Fruit fly (Drosophila melanogaster) whole organism, embryonic: ENCODE measurements around the gene CG10492.
A peak's percentile ranks its signal among the peaks of the same experiment; 100 is the strongest.

Source experiments
- Bgb ChIP-seq: fragments of 200-800 bp; sonication (Bioruptor generic); IDR thresholded peaks from 2 replicates; pipeline ENCODE4 v1.3.6; 2022; ENCODE audit warnings: missing biosample characterization, missing genetic modification characterization; ENCODE audit not compliant: partially characterized antibody
- Blimp-1 ChIP-seq: fragments of 200-800 bp; sonication (Bioruptor generic); optimal IDR thresholded peaks from 3 replicates; lab custom pipeline; 2018; ENCODE audit warnings: missing biosample characterization, missing genetic modification characterization, mild to moderate bottlenecking, moderate library complexity, missing genetic modification reagents
- CG11504 ChIP-seq: fragments of 200-800 bp; sonication (Bioruptor generic); optimal IDR thresholded peaks from 3 replicates; lab custom pipeline; 2019; ENCODE audit warnings: missing biosample characterization, mild to moderate bottlenecking, missing genetic modification characterization, moderate library complexity
- CG12155 ChIP-seq: fragments of 200-800 bp; sonication (Bioruptor generic); optimal IDR thresholded peaks from 3 replicates; lab custom pipeline; 2016; ENCODE audit warnings: missing biosample characterization, missing genetic modification characterization
- CG13287 ChIP-seq: fragments of 200-800 bp; sonication (Bioruptor generic); IDR thresholded peaks from 2 replicates; pipeline ENCODE4 v1.3.6; 2022; ENCODE audit warnings: missing biosample characterization, missing genetic modification characterization; ENCODE audit not compliant: partially characterized antibody
- CG14667 ChIP-seq: fragments of 200-800 bp; sonication (Bioruptor generic); IDR thresholded peaks from 2 replicates; pipeline ENCODE4 v1.3.6; 2022; ENCODE audit warnings: missing biosample characterization, missing genetic modification characterization
- CG2116 ChIP-seq: fragments of 200-800 bp; sonication (Bioruptor generic); optimal IDR thresholded peaks from 3 replicates; lab custom pipeline; 2018; ENCODE audit warnings: missing biosample characterization, mild to moderate bottlenecking, missing genetic modification characterization
- CG30403 ChIP-seq: fragments of 200-800 bp; sonication (Bioruptor generic); optimal IDR thresholded peaks from 3 replicates; lab custom pipeline; 2016; ENCODE audit warnings: missing biosample characterization, missing genetic modification characterization
- CG34224 ChIP-seq: fragments of 200-800 bp; sonication (Bioruptor generic); IDR thresholded peaks from 3 replicates; pipeline ENCODE4 v1.3.6; 2022; ENCODE audit warnings: missing biosample characterization, missing genetic modification characterization; ENCODE audit not compliant: partially characterized antibody
- CG4424 ChIP-seq: fragments of 200-800 bp; sonication (Bioruptor generic); optimal IDR thresholded peaks from 3 replicates; lab custom pipeline; 2016; ENCODE audit warnings: missing biosample characterization, missing genetic modification characterization
- CG4617 ChIP-seq: fragments of 200-800 bp; sonication (Bioruptor generic); optimal IDR thresholded peaks from 3 replicates; lab custom pipeline; 2016; ENCODE audit warnings: missing biosample characterization, missing genetic modification characterization, borderline replicate concordance
- CG4730 ChIP-seq: fragments of 200-800 bp; sonication (Bioruptor generic); IDR thresholded peaks from 2 replicates; pipeline ENCODE4 v1.3.6; 2022; ENCODE audit warnings: missing biosample characterization, missing genetic modification characterization
- CG7372 ChIP-seq: fragments of 200-800 bp; sonication (Bioruptor generic); IDR thresholded peaks from 2 replicates; pipeline ENCODE4 v1.3.6; 2022; ENCODE audit warnings: missing biosample characterization, missing genetic modification characterization
- CG7963 ChIP-seq: fragments of 200-800 bp; sonication (Bioruptor generic); IDR thresholded peaks from 3 replicates; pipeline ENCODE4 v1.3.6; 2022; ENCODE audit warnings: missing biosample characterization, missing genetic modification characterization; ENCODE audit not compliant: partially characterized antibody
- CG7987 ChIP-seq: fragments of 200-800 bp; sonication (Bioruptor generic); optimal IDR thresholded peaks from 2 replicates; lab custom pipeline; 2018; ENCODE audit warnings: missing biosample characterization, mild to moderate bottlenecking, missing genetic modification characterization, moderate library complexity
- Doc3 ChIP-seq: fragments of 200-800 bp; sonication (Bioruptor generic); IDR thresholded peaks from 3 replicates; pipeline ENCODE4 v1.3.6; 2022; ENCODE audit warnings: missing biosample characterization, missing genetic modification characterization; ENCODE audit not compliant: partially characterized antibody
- MBD-R2 ChIP-seq: fragments of 200-800 bp; sonication (Bioruptor generic); IDR thresholded peaks from 2 replicates; pipeline ENCODE4 v1.3.6; 2022; ENCODE audit warnings: missing biosample characterization, missing genetic modification characterization
- MESR4 ChIP-seq: fragments of 200-800 bp; sonication (Bioruptor generic); optimal IDR thresholded peaks from 2 replicates; lab custom pipeline; 2018; ENCODE audit warnings: missing biosample characterization, mild to moderate bottlenecking, missing genetic modification characterization, moderate library complexity
- Mad ChIP-seq: fragments of 200-800 bp; sonication (Bioruptor generic); optimal IDR thresholded peaks from 2 replicates; lab custom pipeline; 2016; ENCODE audit warnings: missing biosample characterization, missing genetic modification characterization
- Max ChIP-seq: fragments of 200-800 bp; sonication (Bioruptor generic); optimal IDR thresholded peaks from 2 replicates; lab custom pipeline; 2016; ENCODE audit warnings: missing biosample characterization, mild to moderate bottlenecking, missing genetic modification characterization
- Med ChIP-seq: fragments of 200-800 bp; sonication (Bioruptor generic); peaks from one replicate; lab custom pipeline; 2016; ENCODE audit warnings: missing biosample characterization, missing genetic modification characterization, mild to moderate bottlenecking, inconsistent platforms, moderate library complexity
- Myb ChIP-seq: fragments of 200-800 bp; sonication (Bioruptor generic); optimal IDR thresholded peaks from 2 replicates; lab custom pipeline; 2016; ENCODE audit warnings: missing biosample characterization, missing genetic modification characterization
- Nf-YC ChIP-seq: fragments of 200-800 bp; optimal IDR thresholded peaks from 3 replicates; lab custom pipeline; 2019; ENCODE audit warnings: missing biosample characterization, mild to moderate bottlenecking, missing genetic modification characterization, moderate library complexity
- NfI ChIP-seq: fragments of 200-800 bp; sonication (Bioruptor generic); optimal IDR thresholded peaks from 3 replicates; lab custom pipeline; 2018; ENCODE audit warnings: missing biosample characterization, mild to moderate bottlenecking, missing genetic modification characterization, moderate library complexity
- PHDP ChIP-seq: fragments of 200-800 bp; sonication (Bioruptor generic); optimal IDR thresholded peaks from 3 replicates; lab custom pipeline; 2018; ENCODE audit warnings: missing biosample characterization, mild to moderate bottlenecking, missing genetic modification characterization, moderate library complexity
- Scr ChIP-seq: fragments of 200-800 bp; sonication (Bioruptor generic); IDR thresholded peaks from 2 replicates; pipeline ENCODE4 v1.3.6; 2022; ENCODE audit warnings: missing biosample characterization, missing genetic modification characterization; ENCODE audit not compliant: partially characterized antibody
- Sry-δ ChIP-seq: fragments of 200-800 bp; sonication (Bioruptor generic); optimal IDR thresholded peaks from 2 replicates; lab custom pipeline; 2016; ENCODE audit warnings: missing biosample characterization, missing genetic modification characterization
- bbx ChIP-seq: fragments of 200-800 bp; sonication (Bioruptor generic); IDR thresholded peaks from 2 replicates; pipeline ENCODE4 v1.3.6; 2022; ENCODE audit warnings: missing biosample characterization, missing genetic modification characterization; ENCODE audit not compliant: partially characterized antibody
- crol ChIP-seq: fragments of 200-800 bp; sonication (Bioruptor generic); IDR thresholded peaks from 2 replicates; pipeline ENCODE4 v1.3.6; 2022; ENCODE audit warnings: missing biosample characterization, missing genetic modification characterization
- dimm ChIP-seq: fragments of 200-800 bp; sonication (Bioruptor generic); IDR thresholded peaks from 2 replicates; pipeline ENCODE4 v1.3.6; 2022; ENCODE audit warnings: missing biosample characterization, missing genetic modification characterization
- dm ChIP-seq: fragments of 200-800 bp; sonication (Bioruptor generic); optimal IDR thresholded peaks from 3 replicates; lab custom pipeline; 2016; ENCODE audit warnings: missing biosample characterization, missing genetic modification characterization
- dpn ChIP-seq, 2 experiments: fragments of 200-800 bp; sonication (Bioruptor generic); optimal IDR thresholded peaks; 3 replicates each; lab custom pipeline; 2016; ENCODE audit warnings: missing biosample characterization in 2 of 2, missing genetic modification characterization in 2 of 2
- fd96Cb ChIP-seq: fragments of 200-800 bp; sonication (Bioruptor generic); optimal IDR thresholded peaks from 2 replicates; lab custom pipeline; 2018; ENCODE audit warnings: missing biosample characterization, mild to moderate bottlenecking, missing genetic modification characterization, moderate library complexity
- ftz-f1 ChIP-seq: fragments of 200-800 bp; sonication (Bioruptor generic); optimal IDR thresholded peaks from 2 replicates; lab custom pipeline; 2016; ENCODE audit warnings: missing biosample characterization, missing genetic modification characterization
- hbn ChIP-seq: fragments of 200-800 bp; sonication (Bioruptor generic); IDR thresholded peaks from 2 replicates; pipeline ENCODE4 v1.3.6; 2022; ENCODE audit warnings: missing biosample characterization, missing genetic modification characterization; ENCODE audit not compliant: partially characterized antibody
- her ChIP-seq: fragments of 200-800 bp; sonication (Bioruptor generic); optimal IDR thresholded peaks from 2 replicates; lab custom pipeline; 2016; ENCODE audit warnings: missing biosample characterization, missing genetic modification characterization
- mld ChIP-seq: fragments of 200-800 bp; sonication (Bioruptor generic); IDR thresholded peaks from 3 replicates; pipeline ENCODE4 v1.3.6; 2022; ENCODE audit warnings: missing biosample characterization, missing genetic modification characterization; ENCODE audit not compliant: partially characterized antibody
- nerfin-2 ChIP-seq: fragments of 200-800 bp; sonication (Bioruptor generic); IDR thresholded peaks from 2 replicates; pipeline ENCODE4 v1.3.6; 2022; ENCODE audit warnings: missing biosample characterization, missing genetic modification characterization; ENCODE audit not compliant: partially characterized antibody
- pzg ChIP-seq: fragments of 200-800 bp; sonication (Bioruptor generic); optimal IDR thresholded peaks from 3 replicates; lab custom pipeline; 2018; ENCODE audit warnings: missing biosample characterization, mild to moderate bottlenecking, missing genetic modification characterization, moderate library complexity
- rib ChIP-seq: fragments of 200-800 bp; sonication (Bioruptor generic); IDR thresholded peaks from 2 replicates; pipeline ENCODE4 v1.3.6; 2022; ENCODE audit warnings: missing biosample characterization, missing genetic modification characterization
- run ChIP-seq: fragments of 200-800 bp; sonication (Bioruptor generic); optimal IDR thresholded peaks from 3 replicates; lab custom pipeline; 2018; ENCODE audit warnings: missing biosample characterization, mild to moderate bottlenecking, missing genetic modification characterization
- sens ChIP-seq: fragments of 200-800 bp; sonication (Bioruptor generic); peaks from one replicate; lab custom pipeline; 2016; ENCODE audit warnings: missing biosample characterization, missing genetic modification characterization
- sqz ChIP-seq: fragments of 200-800 bp; sonication (Bioruptor generic); optimal IDR thresholded peaks from 3 replicates; lab custom pipeline; 2018; ENCODE audit warnings: missing biosample characterization, mild to moderate bottlenecking, missing genetic modification characterization
- ssp ChIP-seq: fragments of 200-800 bp; sonication (Bioruptor generic); IDR thresholded peaks from 2 replicates; pipeline ENCODE4 v1.3.6; 2022; ENCODE audit warnings: missing biosample characterization, missing genetic modification characterization
- stc ChIP-seq: fragments of 200-800 bp; sonication (Bioruptor generic); IDR thresholded peaks from 2 replicates; pipeline ENCODE4 v1.3.6; 2022; ENCODE audit warnings: missing biosample characterization, missing genetic modification characterization
- stwl ChIP-seq: fragments of 200-800 bp; sonication (Bioruptor generic); optimal IDR thresholded peaks from 3 replicates; lab custom pipeline; 2018; ENCODE audit warnings: missing biosample characterization, mild to moderate bottlenecking, missing genetic modification characterization, moderate library complexity
- unc-4 ChIP-seq: fragments of 200-800 bp; sonication (Bioruptor generic); IDR thresholded peaks from 2 replicates; pipeline ENCODE4 v1.3.6; 2022; ENCODE audit warnings: missing biosample characterization, missing genetic modification characterization; ENCODE audit not compliant: partially characterized antibody
- usp ChIP-seq: fragments of >200 bp; optimal IDR thresholded peaks from 2 replicates; lab custom pipeline; 2017; ENCODE audit warnings: missing biosample characterization, missing genetic modification characterization
- vnd ChIP-seq: fragments of 200-800 bp; sonication (Bioruptor generic); IDR thresholded peaks from 3 replicates; pipeline ENCODE4 v1.3.6; 2022; ENCODE audit warnings: missing biosample characterization, missing genetic modification characterization; ENCODE audit not compliant: partially characterized antibody
- z ChIP-seq: fragments of 200-800 bp; sonication (Bioruptor generic); IDR thresholded peaks from 3 replicates; pipeline ENCODE4 v1.3.6; 2022; ENCODE audit warnings: missing biosample characterization, missing genetic modification characterization

Gene CG10492

dm6 chr2L:19063090-19063692 is 9.3 kb downstream of the CG10492 start, which contains the start of gene Dus4 (continued):
- TF ChIP-seq CG13287 (GFP tag; lab: Robert Waterston, UW) (peak; percentile 88), CG2116 (GFP tag; lab: Kevin White, UChicago) (peak; percentile 59), ftz-f1 (GFP tag; lab: Kevin White, UChicago) (no peak), CG7963 (peak; percentile 94), bbx (GFP tag; lab: Robert Waterston, UW) (peak; percentile 95), dm (peak; percentile 44), NfI (GFP tag; lab: Kevin White, UChicago) (no peak), Doc3 (GFP tag; lab: Robert Waterston, UW) (peak; percentile 79), nerfin-2 (GFP tag; lab: Robert Waterston, UW) (peak; percentile 97), Myb (GFP tag; lab: Kevin White, UChicago) (peak; percentile 79), Blimp-1 (GFP tag; lab: Kevin White, UChicago) (no peak), CG14667 (GFP tag; lab: Robert Waterston, UW) (no peak), fd96Cb (tag; lab: Kevin White, UChicago) (no peak), Bgb (GFP tag; lab: Robert Waterston, UW) (peak; percentile 87), CG34224 (GFP tag; lab: Robert Waterston, UW) (peak; percentile 95), vnd (peak; percentile 85), PHDP (tag; lab: Kevin White, UChicago) (no peak), CG12155 (GFP tag; lab: Kevin White, UChicago) (no peak), CG7372 (GFP tag; lab: Robert Waterston, UW) (no peak), ssp (GFP tag; lab: Robert Waterston, UW) (no peak), CG30403 (GFP tag; lab: Kevin White, UChicago) (no peak), stwl (peak; percentile 54), her (no peak), Med (GFP tag; lab: Kevin White, UChicago) (peak; percentile 9), CG7987 (GFP tag; lab: Kevin White, UChicago) (no peak), MESR4 (peak; percentile 21), run (peak; percentile 53), pzg (GFP tag; lab: Kevin White, UChicago) (peak; percentile 28), MBD-R2 (peak; percentile 40; the same call in 1 of the 2 replicates), CG11504 (tag; lab: Kevin White, UChicago) (peak; percentile 8), mld (GFP tag; lab: Robert Waterston, UW) (peak; percentile 95), Mad (GFP tag; lab: Kevin White, UChicago) (no peak), Max (no peak), unc-4 (GFP tag; lab: Robert Waterston, UW) (peak; percentile 70)

- no peak for TF ChIP-seq CG7372 (GFP tag; lab: Robert Waterston, UW)
- no peak for TF ChIP-seq sqz (GFP tag; lab: Kevin White, UChicago)
- TF ChIP-seq Scr (GFP tag; lab: Robert Waterston, UW) = peak; percentile 83
- no peak for TF ChIP-seq dpn (GFP tag; optimal IDR thresholded peaks at IDR 0.05; lab: Kevin White, UChicago)
- TF ChIP-seq rib (GFP tag; lab: Robert Waterston, UW) = no peak
- no peak for TF ChIP-seq stc
- no peak for TF ChIP-seq CG4730 (GFP tag; lab: Robert Waterston, UW)
- TF ChIP-seq run = no peak
- peak; percentile 6 for TF ChIP-seq sens
- peak; percentile 87 for TF ChIP-seq CG13287 (GFP tag; lab: Robert Waterston, UW)
- peak; percentile 79 for TF ChIP-seq hbn (GFP tag; lab: Robert Waterston, UW)
- no peak for TF ChIP-seq dimm
- no peak for TF ChIP-seq usp (GFP tag; lab: Kevin White, UChicago)
- TF ChIP-seq CG4424 = no peak
- TF ChIP-seq Nf-YC (tag; lab: Kevin White, UChicago) = no peak
- TF ChIP-seq CG4617 (GFP tag; lab: Kevin White, UChicago) = peak; percentile 41
- TF ChIP-seq crol (GFP tag; lab: Robert Waterston, UW) = no peak
- TF ChIP-seq Sry-δ (GFP tag; lab: Kevin White, UChicago) = peak; percentile 63
- TF ChIP-seq z (GFP tag; lab: Robert Waterston, UW) = no peak
These were observed 10.8 kb downstream of the CG10492 start, which contains the start of gene CG17343 for dm6 chr2L:19064706-19065105. TSS of gene CG17343 (plus strand) at chr2L:19064929.
